In genomic region chrX:16337399-16337798, ce11 we compare ENCODE assay signal across 5 worm cellular contexts.
TF ChIP-seq lines count a peak whose summit lies in the region.

No protein-coding gene starts in this region.

TF ChIP-seq in whole organism, L1 larva, 84 proteins besides CTCF, POLR2A, EP300 and RAD21:
- TF ChIP-seq skn-1 (tag; optimal IDR thresholded peaks at IDR 0.05; lab: Kevin White, UChicago), result no peak
- TF ChIP-seq elt-2 (tag; optimal IDR thresholded peaks at IDR 0.05; lab: Kevin White, UChicago), result peak; percentile 39
- no peak for TF ChIP-seq pag-3 (tag; optimal IDR thresholded peaks at IDR 0.05; lab: Kevin White, UChicago; ENCODE audit: borderline replicate concordance, insufficient read depth)
- TF ChIP-seq nhr-76 (tag; optimal IDR thresholded peaks at IDR 0.05; lab: Kevin White, UChicago), result no peak
- TF ChIP-seq nhr-237 (tag; optimal IDR thresholded peaks at IDR 0.05; lab: Kevin White, UChicago), result no peak
- TF ChIP-seq lin-14 (GFP tag; optimal IDR thresholded peaks at IDR 0.05; lab: Kevin White, UChicago), result peak; percentile 0
TF ChIP-seq in whole organism, L1 larva: peak in this region for 2.

TF ChIP-seq in whole organism, L2 larva, 48 proteins besides CTCF, POLR2A, EP300 and RAD21:
- TF ChIP-seq zag-1 (tag; optimal IDR thresholded peaks at IDR 0.05; lab: Kevin White, UChicago) (no peak), nhr-10 (tag; optimal IDR thresholded peaks at IDR 0.05; lab: Kevin White, UChicago) (no peak), lsy-2 (tag; optimal IDR thresholded peaks at IDR 0.05; lab: Kevin White, UChicago) (no peak), lin-39 (tag; optimal IDR thresholded peaks at IDR 0.05; lab: Kevin White, UChicago) (no peak), fos-1 (tag; optimal IDR thresholded peaks at IDR 0.05; lab: Kevin White, UChicago) (peak; percentile 39), sma-9 (GFP tag; optimal IDR thresholded peaks at IDR 0.05; lab: Kevin White, UChicago) (no peak), sma-9 (tag; optimal IDR thresholded peaks at IDR 0.05; lab: Kevin White, UChicago) (no peak), blmp-1 (tag; optimal IDR thresholded peaks at IDR 0.05; lab: Kevin White, UChicago; ENCODE audit: insufficient read depth) (no peak), F13H6.1 (tag; optimal IDR thresholded peaks at IDR 0.05; lab: Kevin White, UChicago) (no peak)

TF ChIP-seq in whole organism, L3 larva, 47 proteins besides CTCF, POLR2A, EP300 and RAD21:
- TF ChIP-seq ceh-28 (tag; optimal IDR thresholded peaks at IDR 0.05; lab: Kevin White, UChicago) (no peak), egl-27 (tag; optimal IDR thresholded peaks at IDR 0.05; lab: Kevin White, UChicago) (no peak), snpc-4 (tag; optimal IDR thresholded peaks at IDR 0.05; lab: Kevin White, UChicago) (no peak), jun-1 (tag; optimal IDR thresholded peaks at IDR 0.05; lab: Kevin White, UChicago) (no peak), pha-4 (tag; optimal IDR thresholded peaks at IDR 0.05; lab: Kevin White, UChicago) (peak; percentile 36), fkh-10 (GFP tag; optimal IDR thresholded peaks at IDR 0.05; lab: Kevin White, UChicago) (no peak), fos-1 (tag; optimal IDR thresholded peaks at IDR 0.05; lab: Kevin White, UChicago) (no peak), lsy-12 (tag; optimal IDR thresholded peaks at IDR 0.05; lab: Kevin White, UChicago) (no peak), daf-12 (tag; optimal IDR thresholded peaks at IDR 0.05; lab: Kevin White, UChicago) (no peak), ceh-82 (tag; optimal IDR thresholded peaks at IDR 0.05; lab: Kevin White, UChicago) (no peak), nfya-1 (tag; optimal IDR thresholded peaks at IDR 0.05; lab: Kevin White, UChicago; ENCODE audit: insufficient read depth) (no peak), fkh-2 (tag; optimal IDR thresholded peaks at IDR 0.05; lab: Kevin White, UChicago) (no peak), elt-2 (tag; optimal IDR thresholded peaks at IDR 0.05; lab: Kevin White, UChicago) (peak; percentile 67), nhr-67 (tag; optimal IDR thresholded peaks at IDR 0.05; lab: Kevin White, UChicago) (no peak), ceh-9 (tag; optimal IDR thresholded peaks at IDR 0.05; lab: Kevin White, UChicago) (no peak), ztf-11 (tag; optimal IDR thresholded peaks at IDR 0.05; lab: Kevin White, UChicago) (no peak), mml-1 (tag; optimal IDR thresholded peaks at IDR 0.05; lab: Kevin White, UChicago) (no peak), pqm-1 (tag; optimal IDR thresholded peaks at IDR 0.05; lab: Kevin White, UChicago) (peak; percentile 15), eor-1 (tag; optimal IDR thresholded peaks at IDR 0.05; lab: Kevin White, UChicago) (no peak), mdl-1 (tag; optimal IDR thresholded peaks at IDR 0.05; lab: Kevin White, UChicago) (no peak), nhr-23 (tag; optimal IDR thresholded peaks at IDR 0.05; lab: Kevin White, UChicago) (no peak), R02D3.7 (tag; optimal IDR thresholded peaks at IDR 0.05; lab: Kevin White, UChicago) (no peak), tbx-2 (tag; optimal IDR thresholded peaks at IDR 0.05; lab: Kevin White, UChicago) (no peak), unc-62 (GFP tag; optimal IDR thresholded peaks at IDR 0.05; lab: Kevin White, UChicago) (no peak), skn-1 (tag; optimal IDR thresholded peaks at IDR 0.05; lab: Kevin White, UChicago) (no peak)

TF ChIP-seq in whole organism, L4 larva, 104 proteins besides CTCF, POLR2A, EP300 and RAD21:
- peak; percentile 44 for TF ChIP-seq dve-1 (tag; optimal IDR thresholded peaks at IDR 0.05; lab: Kevin White, UChicago; ENCODE audit: insufficient read depth)
- TF ChIP-seq mdl-1 (tag; optimal IDR thresholded peaks at IDR 0.05; lab: Kevin White, UChicago), result peak in 1 of 2 experiments; percentile 29
- TF ChIP-seq spr-1 (tag; optimal IDR thresholded peaks at IDR 0.05; lab: Kevin White, UChicago), result no peak
- peak; percentile 43 for TF ChIP-seq aha-1 (tag; lab: Kevin White, UChicago)
- TF ChIP-seq ceh-20 (GFP tag; IDR thresholded peaks at IDR 0.05; lab: Robert Waterston, UW), result no peak
- TF ChIP-seq lin-29 (GFP tag; IDR thresholded peaks at IDR 0.05; lab: Robert Waterston, UW), result no peak
- no peak for TF ChIP-seq nhr-42 (GFP tag; IDR thresholded peaks at IDR 0.05; lab: Robert Waterston, UW)
- no peak for TF ChIP-seq daf-12 (tag; optimal IDR thresholded peaks at IDR 0.05; lab: Kevin White, UChicago)
- TF ChIP-seq nhr-6 (tag; optimal IDR thresholded peaks at IDR 0.05; lab: Kevin White, UChicago), result no peak
- peak; percentile 60 for TF ChIP-seq pqm-1 (tag; optimal IDR thresholded peaks at IDR 0.05; lab: Kevin White, UChicago)
- TF ChIP-seq zip-2 (tag; optimal IDR thresholded peaks at IDR 0.05; lab: Kevin White, UChicago), result no peak
- TF ChIP-seq nhr-77 (tag; optimal IDR thresholded peaks at IDR 0.05; lab: Kevin White, UChicago), result peak; percentile 16
- TF ChIP-seq unc-62 (GFP tag; optimal IDR thresholded peaks at IDR 0.05 in 1 of 2; lab: Kevin White, UChicago), result peak in 1 of 2 experiments; percentile 16
- TF ChIP-seq unc-62 (tag; optimal IDR thresholded peaks at IDR 0.05; lab: Kevin White, UChicago), result no peak
- peak; percentile 44 for TF ChIP-seq hlh-11 (tag; optimal IDR thresholded peaks at IDR 0.05; lab: Kevin White, UChicago)
- TF ChIP-seq dpl-1 (GFP tag; optimal IDR thresholded peaks at IDR 0.05; lab: Kevin White, UChicago), result no peak
- TF ChIP-seq mep-1 (tag; optimal IDR thresholded peaks at IDR 0.05; lab: Kevin White, UChicago), result peak; percentile 31
- peak; percentile 68 for TF ChIP-seq dmd-6 (GFP tag; IDR thresholded peaks at IDR 0.05; lab: Robert Waterston, UW)
- no peak for TF ChIP-seq zag-1 (tag; optimal IDR thresholded peaks at IDR 0.05; lab: Kevin White, UChicago)
- TF ChIP-seq hlh-30 (tag; optimal IDR thresholded peaks at IDR 0.05; lab: Kevin White, UChicago; ENCODE audit: insufficient read depth), result peak; percentile 55
- no peak for TF ChIP-seq nhr-41 (GFP tag; IDR thresholded peaks at IDR 0.05; lab: Robert Waterston, UW)
- TF ChIP-seq nhr-48 (tag; optimal IDR thresholded peaks at IDR 0.05; lab: Kevin White, UChicago), result no peak
- no peak for TF ChIP-seq hmg-1.1 (GFP tag; IDR thresholded peaks at IDR 0.05; lab: Robert Waterston, UW)
- no peak for TF ChIP-seq D1046.2 (GFP tag; IDR thresholded peaks at IDR 0.05; lab: Robert Waterston, UW)
- TF ChIP-seq lim-7 (GFP tag; IDR thresholded peaks at IDR 0.05; lab: Robert Waterston, UW), result no peak

TF ChIP-seq in whole organism, young adult, 124 proteins besides CTCF, POLR2A, EP300 and RAD21:
- no peak for TF ChIP-seq F39B2.1 (GFP tag; IDR thresholded peaks at IDR 0.05; lab: Robert Waterston, UW)
- no peak for TF ChIP-seq K11D2.4 (GFP tag; IDR thresholded peaks at IDR 0.05; lab: Robert Waterston, UW)
- TF ChIP-seq lsl-1 (GFP tag; optimal IDR thresholded peaks at IDR 0.05; lab: Kevin White, UChicago), result no peak
- TF ChIP-seq aptf-3 (GFP tag; IDR thresholded peaks at IDR 0.05; lab: Robert Waterston, UW), result no peak
- no peak for TF ChIP-seq B0336.3 (GFP tag; IDR thresholded peaks at IDR 0.05; lab: Robert Waterston, UW)
- no peak for TF ChIP-seq egl-44 (GFP tag; IDR thresholded peaks at IDR 0.05; lab: Robert Waterston, UW)
- peak; percentile 33 for TF ChIP-seq pha-4 (tag; optimal IDR thresholded peaks at IDR 0.05; lab: Kevin White, UChicago)
- TF ChIP-seq efl-1 (GFP tag; optimal IDR thresholded peaks at IDR 0.05; lab: Kevin White, UChicago), result no peak
- TF ChIP-seq C17E4.6 (GFP tag; IDR thresholded peaks at IDR 0.05; lab: Robert Waterston, UW), result no peak
- TF ChIP-seq zfh-2 (GFP tag; conservative IDR thresholded peaks at IDR 0.05; lab: Robert Waterston, UW), result no peak
- no peak for TF ChIP-seq ceh-27 (GFP tag; optimal IDR thresholded peaks at IDR 0.05; lab: Kevin White, UChicago)
- no peak for TF ChIP-seq F55B11.4 (tag; optimal IDR thresholded peaks at IDR 0.05; lab: Kevin White, UChicago; ENCODE audit: borderline replicate concordance, insufficient read depth)
- no peak for TF ChIP-seq somi-1 (GFP tag; optimal IDR thresholded peaks at IDR 0.05; lab: Kevin White, UChicago)
- TF ChIP-seq T07F8.4 (tag; optimal IDR thresholded peaks at IDR 0.05; lab: Kevin White, UChicago), result no peak
- TF ChIP-seq nhr-80 (tag; optimal IDR thresholded peaks at IDR 0.05; lab: Kevin White, UChicago), result peak; percentile 85
- TF ChIP-seq cebp-1 (GFP tag; IDR thresholded peaks at IDR 0.05; lab: Robert Waterston, UW), result no peak
- peak; percentile 48 for TF ChIP-seq cebp-1 (tag; optimal IDR thresholded peaks at IDR 0.05; lab: Kevin White, UChicago)
- no peak for TF ChIP-seq madf-10 (tag; optimal IDR thresholded peaks at IDR 0.05; lab: Kevin White, UChicago)
- TF ChIP-seq dox-1 (GFP tag; IDR thresholded peaks at IDR 0.05; lab: Robert Waterston, UW), result peak; percentile 51; the same call in 1 of the 2 replicates
- TF ChIP-seq cebp-2 (GFP tag; IDR thresholded peaks at IDR 0.05; lab: Robert Waterston, UW), result no peak
- no peak for TF ChIP-seq B0035.1 (tag; optimal IDR thresholded peaks at IDR 0.05; lab: Kevin White, UChicago)
